Fruit fly (Drosophila melanogaster): Measurements from ENCODE around the gene He.

Gene He

dm6 chr2L:13967846-13968350, 4.8 kb downstream of the He start, which contains the start of gene NimB3 (continued):
- TF ChIP-seq jing (GFP tag; optimal IDR thresholded peaks at IDR 0.05) (no peak), Opbp (GFP tag; IDR thresholded peaks at IDR 0.05; ENCODE audit: partially characterized antibody) (no peak)

dm6 chr2L:13966732-13967316, 5.9 kb downstream of the He start, which contains the start of gene NimB2:
Gene NimB2 (minus strand): TSS chr2L:13967018.
- TF ChIP-seq Pdp1 (GFP tag; optimal IDR thresholded peaks at IDR 0.05): peak in 1 of 2 experiments; percentile 14
- TF ChIP-seq CG10543 (GFP tag; optimal IDR thresholded peaks at IDR 0.05): peak; percentile 21
- TF ChIP-seq sug (tag; optimal IDR thresholded peaks at IDR 0.05): peak; percentile 19
- TF ChIP-seq CG31388 (GFP tag; optimal IDR thresholded peaks at IDR 0.05): no peak
- TF ChIP-seq CG34376 (GFP tag; optimal IDR thresholded peaks at IDR 0.05): peak; percentile 81
- TF ChIP-seq CG7271 (tag; optimal IDR thresholded peaks at IDR 0.05): no peak
- TF ChIP-seq bigmax (GFP tag; optimal IDR thresholded peaks at IDR 0.05): no peak

dm6 chr2L:13963467-13964122, 9.2 kb downstream of the He start, which contains the start of gene NimB1:
Gene NimB1 (plus strand): TSS chr2L:13963507.
- TF ChIP-seq CG14965 (GFP tag; optimal IDR thresholded peaks at IDR 0.05; ENCODE audit: borderline replicate concordance) (no peak), Ets65A (GFP tag) (peak; percentile 67)

- TF ChIP-seq stwl (tag; optimal IDR thresholded peaks at IDR 0.05): peak; percentile 50
- TF ChIP-seq Optix (GFP tag; IDR thresholded peaks at IDR 0.05): 0 out of 3 replicates have a peak, but pooled peaks have one; percentile 10
- peak; percentile 27 for TF ChIP-seq Abd-B (GFP tag; optimal IDR thresholded peaks at IDR 0.05)
- TF ChIP-seq CG14860 (GFP tag; IDR thresholded peaks at IDR 0.05; ENCODE audit: partially characterized antibody): no peak
- 0 out of 3 replicates have a peak, but pooled peaks have one; percentile 4 for TF ChIP-seq CG11456 (GFP tag; IDR thresholded peaks at IDR 0.05)
- no peak for TF ChIP-seq pita (GFP tag; optimal IDR thresholded peaks at IDR 0.05)
- no peak for TF ChIP-seq luna (GFP tag; optimal IDR thresholded peaks at IDR 0.05)
- peak; percentile 95 for TF ChIP-seq CG18011 (GFP tag; optimal IDR thresholded peaks at IDR 0.05)
Measured at dm6 chr2L:13960399-13960798, 12.3 kb downstream of the He start.

dm6 chr2L:13957239-13957638, 15.5 kb downstream of the He start, which contains the start of gene NimA:
Gene NimA (plus strand): TSS chr2L:13957539.
- no peak for TF ChIP-seq CG9727 (GFP tag; optimal IDR thresholded peaks at IDR 0.05)
- 0 out of 2 replicates have a peak, but pooled peaks have one; percentile 21 for TF ChIP-seq Drgx (GFP tag; IDR thresholded peaks at IDR 0.05)
- no peak for TF ChIP-seq yki (optimal IDR thresholded peaks at IDR 0.05)
- no peak for TF ChIP-seq CG7839 (tag; optimal IDR thresholded peaks at IDR 0.05)
- TF ChIP-seq CG13775 (GFP tag; optimal IDR thresholded peaks at IDR 0.05): no peak
- TF ChIP-seq Ada2b (GFP tag; IDR thresholded peaks at IDR 0.05): no peak
- TF ChIP-seq Dfd (GFP tag; optimal IDR thresholded peaks at IDR 0.05): no peak
- peak; percentile 17 for TF ChIP-seq Blimp-1 (GFP tag; optimal IDR thresholded peaks at IDR 0.05)
- TF ChIP-seq CG1529 (GFP tag; optimal IDR thresholded peaks at IDR 0.05): no peak

- peak; percentile 96 for TF ChIP-seq lbe (GFP tag; optimal IDR thresholded peaks at IDR 0.05)
- TF ChIP-seq yki (optimal IDR thresholded peaks at IDR 0.05): no peak
- TF ChIP-seq sens (GFP tag): peak; percentile 66
- no peak for TF ChIP-seq gsb (GFP tag; IDR thresholded peaks at IDR 0.05)
- no peak for TF ChIP-seq danr (GFP tag; IDR thresholded peaks at IDR 0.05)
- TF ChIP-seq bbx (GFP tag; IDR thresholded peaks at IDR 0.05; ENCODE audit: partially characterized antibody): no peak
- 0 out of 2 replicates have a peak, but pooled peaks have one; percentile 10 for TF ChIP-seq slbo (GFP tag; IDR thresholded peaks at IDR 0.05)
- peak; percentile 6 for TF ChIP-seq CG16863 (GFP tag; optimal IDR thresholded peaks at IDR 0.05)
- TF ChIP-seq mirr (GFP tag; optimal IDR thresholded peaks at IDR 0.05): no peak
- peak; percentile 61 for TF ChIP-seq nom (GFP tag; optimal IDR thresholded peaks at IDR 0.05)
- TF ChIP-seq CG11085 (GFP tag; IDR thresholded peaks at IDR 0.05): no peak
- no peak for TF ChIP-seq exex (tag; optimal IDR thresholded peaks at IDR 0.05)
- no peak for TF ChIP-seq CG4404 (GFP tag; IDR thresholded peaks at IDR 0.05)
- no peak for TF ChIP-seq Spps (tag; optimal IDR thresholded peaks at IDR 0.05)
Measured at dm6 chr2L:13955775-13956174, 17.0 kb downstream of the He start.

Measured in whole organism, embryonic.